Fruit fly (Drosophila melanogaster) Kc167 (cell line): ENCODE results near the gene Pex10.

Source experiments
- Myc ChIP-seq: fragments of >200 bp; optimal IDR thresholded peaks from 2 replicates; lab custom pipeline; 2017; ENCODE audit warnings: missing external identifiers
- Sin3A ChIP-seq: fragments of >200 bp; optimal IDR thresholded peaks from 2 replicates; lab custom pipeline; 2018; ENCODE audit warnings: missing external identifiers
- h ChIP-seq: fragments of >200 bp; optimal IDR thresholded peaks from 3 replicates; lab custom pipeline; 2018; ENCODE audit warnings: missing external identifiers
- insv ChIP-seq: fragments of >200 bp; optimal IDR thresholded peaks from 3 replicates; lab custom pipeline; 2018; ENCODE audit warnings: missing external identifiers
- psq ChIP-seq: fragments of >200 bp; optimal IDR thresholded peaks from 2 replicates; lab custom pipeline; 2017; ENCODE audit warnings: missing external identifiers
- ttk ChIP-seq: sonication (Bioruptor generic); optimal IDR thresholded peaks from 2 replicates; lab custom pipeline; 2017; ENCODE audit warnings: missing external identifiers

Gene Pex10

DNA sequence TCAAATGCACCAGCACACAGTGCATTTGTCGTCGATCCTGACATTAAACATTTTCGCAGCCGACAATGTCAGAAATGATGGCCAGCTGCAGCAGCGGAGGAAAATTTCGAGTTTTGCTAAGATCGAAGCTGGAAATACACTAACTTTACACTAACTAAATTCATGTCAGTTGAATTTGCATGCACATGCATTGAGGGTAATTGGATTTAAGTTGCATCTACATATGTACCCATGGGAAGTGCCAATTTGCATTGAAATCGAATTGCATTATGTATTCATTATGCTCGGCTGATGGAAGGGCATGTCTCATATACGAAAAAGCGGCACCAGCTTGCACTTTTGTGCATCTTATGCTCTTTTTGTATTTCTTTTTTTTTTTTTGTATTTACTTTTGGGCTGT is 26.8 kb downstream of the Pex10 start:
- TF ChIP-seq Myc (lab: Kevin White, UChicago) (no peak), insv (lab: Kevin White, UChicago) (no peak), psq (lab: Kevin White, UChicago) (no peak), Sin3A (lab: Kevin White, UChicago) (no peak), ttk (lab: Kevin White, UChicago) (no peak), h (lab: Kevin White, UChicago) (no peak)

dm6 chr3L:1586266-1587054 is 28.4 kb downstream of the Pex10 start:
- TF ChIP-seq Myc (lab: Kevin White, UChicago) (no peak), insv (lab: Kevin White, UChicago) (no peak), h (lab: Kevin White, UChicago) (no peak), psq (lab: Kevin White, UChicago) (no peak), Sin3A (lab: Kevin White, UChicago) (no peak), ttk (lab: Kevin White, UChicago) (no peak)

DNA sequence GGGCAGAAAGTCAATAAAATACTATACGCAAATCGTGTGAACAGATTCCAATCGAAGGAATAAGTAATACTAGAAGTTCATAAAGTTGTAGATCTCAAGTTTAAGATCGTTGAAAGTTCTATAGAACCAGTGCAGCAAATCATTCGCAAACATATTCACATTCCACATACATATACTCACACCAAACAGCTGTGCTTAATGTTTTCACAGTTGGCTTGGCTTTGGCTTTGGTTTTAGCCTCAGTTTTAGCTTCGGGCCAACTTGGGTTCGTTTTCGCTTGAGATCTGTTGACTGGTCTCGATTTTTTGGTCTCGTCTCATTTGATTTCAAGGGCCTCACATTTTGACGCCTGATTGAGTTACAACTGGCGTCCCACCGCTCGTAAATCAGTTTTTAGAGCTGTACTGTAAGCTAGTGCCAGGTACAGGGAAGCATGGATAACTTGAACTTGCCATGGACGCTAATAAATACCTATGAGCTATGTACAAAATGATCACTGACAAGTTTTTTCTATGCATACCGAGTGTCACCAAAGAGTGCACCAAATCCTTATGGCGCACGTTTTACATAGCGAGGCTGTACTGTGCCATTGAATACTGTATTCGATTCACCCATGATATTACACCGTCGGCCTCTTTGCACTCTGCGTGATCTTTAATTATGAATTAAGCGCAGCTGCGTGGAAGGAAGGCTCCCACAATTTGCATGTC is 29.3 kb downstream of the Pex10 start:
- no peak for TF ChIP-seq Myc (lab: Kevin White, UChicago)
- TF ChIP-seq ttk (lab: Kevin White, UChicago), result no peak
- no peak for TF ChIP-seq Sin3A (lab: Kevin White, UChicago)
- TF ChIP-seq insv (lab: Kevin White, UChicago), result no peak
- TF ChIP-seq psq (lab: Kevin White, UChicago), result no peak
- TF ChIP-seq h (lab: Kevin White, UChicago), result no peak

DNA sequence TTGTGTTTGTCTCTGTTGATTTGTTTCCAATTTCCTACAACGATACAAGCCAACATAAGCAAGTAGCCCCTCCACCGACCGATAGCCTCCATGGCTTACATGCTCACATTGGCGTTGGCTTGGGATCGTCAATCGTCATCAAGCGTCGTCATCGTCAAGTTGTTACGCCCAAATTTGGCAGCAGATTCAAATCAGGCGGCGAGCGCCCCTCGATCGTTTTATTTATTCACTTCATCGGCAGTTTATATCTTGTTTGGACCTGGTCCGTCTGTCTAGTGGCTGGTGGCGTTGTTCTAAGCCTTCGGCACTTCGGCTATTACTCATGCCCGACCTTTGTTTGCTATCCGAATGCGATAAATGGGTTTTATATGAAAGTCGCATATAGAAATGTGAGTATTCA is 32.2 kb downstream of the Pex10 start:
- no peak for TF ChIP-seq h (lab: Kevin White, UChicago)
- no peak for TF ChIP-seq Sin3A (lab: Kevin White, UChicago)
- TF ChIP-seq psq (lab: Kevin White, UChicago), result no peak

- TF ChIP-seq insv (lab: Kevin White, UChicago), result no peak
- TF ChIP-seq Sin3A (lab: Kevin White, UChicago), result no peak
- no peak for TF ChIP-seq psq (lab: Kevin White, UChicago)
- no peak for TF ChIP-seq Myc (lab: Kevin White, UChicago)
- TF ChIP-seq h (lab: Kevin White, UChicago), result no peak
- no peak for TF ChIP-seq ttk (lab: Kevin White, UChicago)
Measured at dm6 chr3L:1591692-1592371, 33.8 kb downstream of the Pex10 start.

DNA sequence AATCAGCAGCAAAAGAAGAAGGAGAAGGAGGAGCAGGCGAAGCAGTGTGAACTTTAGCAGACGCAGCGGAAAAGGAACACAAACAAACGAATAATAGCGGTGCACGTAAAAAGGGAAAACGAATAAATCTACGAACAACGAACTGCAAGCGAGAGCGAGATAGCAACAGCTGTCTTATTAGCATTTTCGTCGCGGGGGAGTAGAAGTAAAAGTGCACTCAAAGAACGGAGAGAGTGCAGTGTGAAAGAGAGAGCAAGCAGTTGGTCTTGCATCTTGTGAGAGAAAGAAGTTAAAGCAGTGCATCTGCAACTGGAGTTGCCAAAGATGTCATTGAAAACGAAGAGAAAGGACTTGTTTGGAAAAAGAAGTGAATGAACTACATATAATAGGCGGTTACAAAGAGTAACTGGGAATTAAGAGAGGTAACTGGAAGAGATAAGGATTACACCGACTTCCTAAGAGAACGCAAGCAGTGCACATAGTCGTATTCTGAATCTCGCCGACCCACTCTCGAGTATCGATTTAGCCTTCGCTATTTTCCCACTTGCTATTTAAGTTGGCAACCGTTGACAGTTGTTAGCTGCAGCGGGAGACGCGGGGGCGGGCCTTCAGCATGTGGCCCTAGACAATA is 34.9 kb downstream of the Pex10 start:
- TF ChIP-seq Sin3A (lab: Kevin White, UChicago), result no peak
- no peak for TF ChIP-seq ttk (lab: Kevin White, UChicago)
- no peak for TF ChIP-seq h (lab: Kevin White, UChicago)
- no peak for TF ChIP-seq insv (lab: Kevin White, UChicago)
- TF ChIP-seq psq (lab: Kevin White, UChicago), result no peak
- no peak for TF ChIP-seq Myc (lab: Kevin White, UChicago)

DNA sequence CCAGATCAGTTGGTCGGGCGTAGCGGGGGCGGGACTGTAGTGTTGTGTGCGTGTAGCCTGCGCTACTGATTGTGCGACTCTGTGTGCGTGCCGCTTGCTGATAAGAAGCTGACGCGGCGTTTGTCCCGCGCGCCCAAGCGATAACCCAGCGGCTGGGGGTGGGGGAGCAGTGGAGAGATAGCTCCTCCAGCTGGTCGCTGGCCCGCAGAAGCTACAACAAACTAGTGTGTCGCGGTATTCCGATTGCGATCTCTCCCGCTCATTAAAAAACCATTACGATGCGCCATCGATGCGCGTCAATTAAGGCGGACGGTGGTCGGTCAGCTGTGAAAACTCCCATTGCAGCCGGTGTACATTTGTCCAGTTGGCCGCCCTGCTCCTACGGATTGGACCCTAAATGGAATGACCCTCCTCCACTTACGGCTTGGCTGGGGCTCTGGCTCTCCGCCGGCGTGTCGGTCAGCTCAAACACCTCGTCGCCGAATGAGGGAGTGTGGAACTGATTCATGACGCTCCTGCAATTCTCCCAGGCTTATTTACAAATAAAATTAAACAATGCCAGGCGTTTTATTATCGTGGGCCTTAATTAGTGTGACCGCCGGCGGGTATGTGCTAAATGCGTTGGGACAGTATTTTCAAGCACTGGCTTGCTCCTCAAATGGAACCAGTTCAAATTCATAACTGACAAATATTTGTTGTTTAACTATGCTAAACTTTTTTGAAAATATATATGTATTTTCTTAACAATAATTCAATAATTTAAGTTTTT is 44.2 kb downstream of the Pex10 start, which contains the start of gene CG12104:
TSS of gene CG12104 (minus strand) at position 611 of the 769 bp plus-strand sequence.
- TF ChIP-seq psq (lab: Kevin White, UChicago), result no peak
- TF ChIP-seq Sin3A (lab: Kevin White, UChicago), result no peak
- TF ChIP-seq h (lab: Kevin White, UChicago), result no peak
- TF ChIP-seq insv (lab: Kevin White, UChicago), result no peak
- TF ChIP-seq ttk (lab: Kevin White, UChicago), result no peak
- TF ChIP-seq Myc (lab: Kevin White, UChicago), result no peak

dm6 chr3L:1602833-1603128 is 44.8 kb downstream of the Pex10 start, which contains the start of the genes CG18170 and CG33791:
Gene CG18170, plus strand, starts transcription at chr3L:1602954.
Gene CG33791, plus strand, starts transcription at chr3L:1602954.
- no peak for TF ChIP-seq h (lab: Kevin White, UChicago)
- no peak for TF ChIP-seq psq (lab: Kevin White, UChicago)
